Worm (Caenorhabditis elegans) whole organism, L3 larva: ENCODE measurements around the gene map-2.
"Not testable (repeated sequence)": the region's sequence is repeated elsewhere in the genome, so short reads cannot be mapped to it uniquely, and the experiment has no call there.

Source experiments
- ZK546.5 ChIP-seq: sonication (generic microtip); optimal IDR thresholded peaks from 2 replicates; lab custom pipeline; 2017; ENCODE audit warnings: missing biosample characterization, missing genetic modification characterization
- aly-2 ChIP-seq: fragments of 150-350 bp; optimal IDR thresholded peaks from 2 replicates; lab custom pipeline; 2014; ENCODE audit warnings: missing biosample characterization, missing genetic modification characterization
- ceh-16 ChIP-seq: sonication (generic microtip); optimal IDR thresholded peaks from 2 replicates; lab custom pipeline; 2017; ENCODE audit warnings: missing biosample characterization, missing genetic modification characterization
- ceh-9 ChIP-seq: sonication (generic microtip); optimal IDR thresholded peaks from 2 replicates; lab custom pipeline; 2018; ENCODE audit warnings: missing biosample characterization, missing genetic modification characterization
- daf-12 ChIP-seq: fragments of 150-350 bp; optimal IDR thresholded peaks from 2 replicates; lab custom pipeline; 2014; ENCODE audit warnings: missing biosample characterization, missing genetic modification reagents, missing genetic modification characterization
- egl-27 ChIP-seq: sonication (generic microtip); optimal IDR thresholded peaks from 4 replicates; lab custom pipeline; 2017; ENCODE audit warnings: missing biosample characterization, missing genetic modification reagents, missing genetic modification characterization
- egl-5 ChIP-seq: fragments of 150-350 bp; optimal IDR thresholded peaks from 2 replicates; lab custom pipeline; 2017; ENCODE audit warnings: missing biosample characterization, missing genetic modification reagents, missing genetic modification characterization, inconsistent platforms
- elt-1 ChIP-seq: fragments of 150-350 bp; optimal IDR thresholded peaks from 2 replicates; lab custom pipeline; 2014; ENCODE audit warnings: missing biosample characterization, missing genetic modification characterization
- elt-2 ChIP-seq: sonication (generic microtip); optimal IDR thresholded peaks from 2 replicates; lab custom pipeline; 2016; ENCODE audit warnings: missing genetic modification reagents, mild to moderate bottlenecking, missing genetic modification characterization, missing compliant biosample characterization
- elt-3 ChIP-seq, 3 experiments: fragments of 150-350 bp in 1 of 3; sonication (generic microtip) in 2 of 3; optimal IDR thresholded peaks; 2 replicates in 2 of 3; 4 replicates in 1 of 3; lab custom pipeline; 2014 to 2017; ENCODE audit warnings: missing biosample characterization in 3 of 3, missing genetic modification characterization in 3 of 3
- eor-1 ChIP-seq, 2 experiments: fragments of 150-350 bp; optimal IDR thresholded peaks; 2 replicates each; lab custom pipeline; 2014 to 2018; ENCODE audit warnings: missing biosample characterization in 2 of 2, missing genetic modification characterization in 2 of 2
- fkh-2 ChIP-seq: fragments of 150-350 bp; optimal IDR thresholded peaks from 2 replicates; lab custom pipeline; 2014; ENCODE audit warnings: missing biosample characterization, missing genetic modification reagents, missing genetic modification characterization
- hmg-11 ChIP-seq: sonication (generic microtip); optimal IDR thresholded peaks from 2 replicates; lab custom pipeline; 2016; ENCODE audit warnings: missing genetic modification characterization, missing compliant biosample characterization
- jun-1 ChIP-seq: fragments of 150-350 bp; optimal IDR thresholded peaks from 2 replicates; lab custom pipeline; 2014; ENCODE audit warnings: missing biosample characterization, missing genetic modification reagents, missing genetic modification characterization
- lin-15B ChIP-seq: fragments of 150-350 bp; optimal IDR thresholded peaks from 2 replicates; lab custom pipeline; 2014; ENCODE audit warnings: missing biosample characterization, missing genetic modification characterization
- mdl-1 ChIP-seq: fragments of 150-350 bp; optimal IDR thresholded peaks from 2 replicates; lab custom pipeline; 2014; ENCODE audit warnings: missing biosample characterization, missing genetic modification characterization
- mml-1 ChIP-seq: fragments of 150-350 bp; sonication (generic microtip); optimal IDR thresholded peaks from 3 replicates; lab custom pipeline; 2014; ENCODE audit warnings: missing biosample characterization, missing genetic modification characterization
- nfya-1 ChIP-seq: sonication (generic microtip); optimal IDR thresholded peaks from 2 replicates; lab custom pipeline; 2017; ENCODE audit warnings: missing genetic modification characterization, mild to moderate bottlenecking, missing compliant biosample characterization, antibody characterized with exemption, moderate library complexity; ENCODE audit not compliant: insufficient read depth
- nhr-11 ChIP-seq: fragments of 150-350 bp; optimal IDR thresholded peaks from 2 replicates; lab custom pipeline; 2014; ENCODE audit warnings: missing biosample characterization, missing genetic modification characterization
- nhr-12 ChIP-seq: fragments of 150-350 bp; optimal IDR thresholded peaks from 2 replicates; lab custom pipeline; 2014; ENCODE audit warnings: missing biosample characterization, missing genetic modification characterization
- nhr-23 ChIP-seq: fragments of 150-350 bp; optimal IDR thresholded peaks from 2 replicates; lab custom pipeline; 2014; ENCODE audit warnings: missing biosample characterization, missing genetic modification reagents, missing genetic modification characterization
- nhr-237 ChIP-seq: fragments of 150-350 bp; optimal IDR thresholded peaks from 2 replicates; lab custom pipeline; 2014; ENCODE audit warnings: missing biosample characterization, missing genetic modification characterization
- nhr-28 ChIP-seq: fragments of 150-350 bp; optimal IDR thresholded peaks from 2 replicates; lab custom pipeline; 2014; ENCODE audit warnings: missing biosample characterization, missing genetic modification characterization
- nhr-67 ChIP-seq: fragments of 150-350 bp; optimal IDR thresholded peaks from 2 replicates; lab custom pipeline; 2014; ENCODE audit warnings: missing biosample characterization, missing genetic modification characterization
- nhr-77 ChIP-seq: fragments of 150-350 bp; optimal IDR thresholded peaks from 2 replicates; lab custom pipeline; 2014; ENCODE audit warnings: missing biosample characterization, missing genetic modification characterization
- sea-2 ChIP-seq: fragments of 150-350 bp; sonication (generic microtip); optimal IDR thresholded peaks from 4 replicates; lab custom pipeline; 2014; ENCODE audit warnings: missing biosample characterization, missing genetic modification reagents, missing genetic modification characterization
- tbx-2 ChIP-seq: sonication (generic microtip); optimal IDR thresholded peaks from 2 replicates; lab custom pipeline; 2016; ENCODE audit warnings: mild to moderate bottlenecking, missing genetic modification characterization, missing compliant biosample characterization
- unc-39 ChIP-seq: sonication (generic microtip); optimal IDR thresholded peaks from 4 replicates; lab custom pipeline; 2017; ENCODE audit warnings: missing biosample characterization, missing genetic modification characterization
- unc-62 ChIP-seq: fragments of 150-350 bp; sonication (generic microtip); optimal IDR thresholded peaks from 4 replicates; lab custom pipeline; 2014; ENCODE audit warnings: missing biosample characterization, missing genetic modification reagents, missing genetic modification characterization
- zag-1 ChIP-seq: fragments of 150-350 bp; optimal IDR thresholded peaks from 2 replicates; lab custom pipeline; 2014; ENCODE audit warnings: missing biosample characterization, missing genetic modification characterization
- ztf-4 ChIP-seq: fragments of 150-350 bp; optimal IDR thresholded peaks from 2 replicates; lab custom pipeline; 2014; ENCODE audit warnings: missing biosample characterization, missing genetic modification characterization

Gene map-2

ce11 chrIV:16854790-16855189 lies at the start of gene map-2:
Gene map-2 (minus strand): TSS chrIV:16854890.
- TF ChIP-seq nhr-11 (tag; lab: Kevin White, UChicago) (no peak), tbx-2 (no peak), nhr-77 (no peak), mdl-1 (tag; lab: Kevin White, UChicago) (no peak), ztf-4 (no peak), nhr-237 (tag; lab: Kevin White, UChicago) (no peak), nhr-67 (tag; lab: Kevin White, UChicago) (no peak), fkh-2 (no peak), zag-1 (tag; lab: Kevin White, UChicago) (no peak), jun-1 (tag; lab: Kevin White, UChicago) (no peak), elt-2 (tag; lab: Kevin White, UChicago) (no peak), unc-39 (no peak), mml-1 (no peak), eor-1 (tag; optimal IDR thresholded peaks at IDR 0.05; lab: Kevin White, UChicago) (no peak), unc-62 (no peak), sea-2 (GFP tag; lab: Kevin White, UChicago) (no peak), ZK546.5 (tag; lab: Kevin White, UChicago) (no peak), elt-3 (tag; optimal IDR thresholded peaks at IDR 0.05; lab: Kevin White, UChicago) (no peak)

- TF ChIP-seq nfya-1 (tag; lab: Kevin White, UChicago) (no peak), elt-3 (tag; optimal IDR thresholded peaks at IDR 0.05; lab: Kevin White, UChicago) (no peak), nhr-11 (tag; lab: Kevin White, UChicago) (no peak), hmg-11 (tag; lab: Kevin White, UChicago) (no peak), nhr-77 (no peak), nhr-28 (tag; lab: Kevin White, UChicago) (no peak), eor-1 (tag; optimal IDR thresholded peaks at IDR 0.05; lab: Kevin White, UChicago) (no peak), nhr-12 (no peak), daf-12 (no peak), nhr-23 (tag; lab: Kevin White, UChicago) (no peak), ceh-16 (tag; lab: Kevin White, UChicago) (no peak), fkh-2 (no peak), lin-15B (tag; lab: Kevin White, UChicago) (no peak)
Observed at ce11 chrIV:16898205-16898604, 43.5 kb upstream of the map-2 start.

ce11 chrIV:16895288-16895687 lies 40.6 kb upstream of the map-2 start, which contains the start of gene T06A10.2:
Gene T06A10.2 (plus strand): TSS chrIV:16895588.
- not testable (repeated sequence) for TF ChIP-seq egl-27 (tag; lab: Kevin White, UChicago); eor-1 (tag; optimal IDR thresholded peaks at IDR 0.05; lab: Kevin White, UChicago); elt-1 (tag; lab: Kevin White, UChicago)

ce11 chrIV:16888580-16888979 lies 33.9 kb upstream of the map-2 start:
- TF ChIP-seq nhr-11 (tag; lab: Kevin White, UChicago) (no peak), egl-27 (tag; lab: Kevin White, UChicago) (no peak), mml-1 (no peak), elt-1 (tag; lab: Kevin White, UChicago) (no peak), aly-2 (tag; lab: Kevin White, UChicago) (no peak), eor-1 (tag; optimal IDR thresholded peaks at IDR 0.05; lab: Kevin White, UChicago) (no peak), daf-12 (no peak), sea-2 (GFP tag; lab: Kevin White, UChicago) (no peak), hmg-11 (tag; lab: Kevin White, UChicago) (no peak), ceh-9 (tag; lab: Kevin White, UChicago) (no peak), egl-5 (tag; lab: Kevin White, UChicago) (no peak), ZK546.5 (tag; lab: Kevin White, UChicago) (no peak), mdl-1 (tag; lab: Kevin White, UChicago) (no peak)

ce11 chrIV:16868900-16869299 lies 14.2 kb upstream of the map-2 start, which contains the start of gene T06A10.106:
Gene T06A10.106 (minus strand): TSS chrIV:16869000.
- no peak for TF ChIP-seq egl-27 (tag; lab: Kevin White, UChicago)
- TF ChIP-seq nhr-67 (tag; lab: Kevin White, UChicago), result no peak
- no peak for TF ChIP-seq nhr-28 (tag; lab: Kevin White, UChicago)
- no peak for TF ChIP-seq ceh-9 (tag; lab: Kevin White, UChicago)
- TF ChIP-seq nhr-237 (tag; lab: Kevin White, UChicago), result no peak
- TF ChIP-seq mdl-1 (tag; lab: Kevin White, UChicago), result no peak
- no peak for TF ChIP-seq aly-2 (tag; lab: Kevin White, UChicago)
- no peak for TF ChIP-seq nhr-23 (tag; lab: Kevin White, UChicago)
